Fruit fly (Drosophila melanogaster): ENCODE results near the gene CG32793.

CG32793 gene

DNA sequence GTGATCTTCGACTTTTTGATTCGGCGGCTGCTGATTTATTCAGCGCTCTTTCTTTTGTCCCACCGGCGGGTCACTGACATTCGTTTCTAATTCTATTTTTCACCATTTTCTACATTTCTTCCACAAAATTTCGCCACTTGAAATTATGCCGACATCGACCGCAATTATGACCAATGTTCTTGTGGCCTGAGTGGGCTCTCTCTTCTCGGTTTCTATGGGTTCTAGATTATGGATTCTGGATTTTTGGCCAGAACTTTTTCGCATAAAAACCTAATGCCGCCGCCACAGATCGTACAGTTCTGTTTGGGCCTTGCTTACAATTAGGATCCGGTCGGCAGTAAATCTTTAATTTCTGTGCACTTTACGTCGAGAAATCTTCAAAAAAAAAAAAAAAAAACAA, 7.1 kb downstream of the CG32793 start, which contains the start of gene CG3598:
Gene CG3598 (plus strand): TSS at position 301 of the 400 bp plus-strand sequence.
- TF ChIP-seq CG1620 (GFP tag; optimal IDR thresholded peaks at IDR 0.05) = no peak
- no peak for TF ChIP-seq toe (GFP tag; optimal IDR thresholded peaks at IDR 0.05)
- TF ChIP-seq Hr96 (GFP tag; optimal IDR thresholded peaks at IDR 0.05) = no peak
- no peak for TF ChIP-seq CG7101 (tag; optimal IDR thresholded peaks at IDR 0.05)
- no peak for TF ChIP-seq cic (GFP tag; optimal IDR thresholded peaks at IDR 0.05)
- TF ChIP-seq cnc (optimal IDR thresholded peaks at IDR 0.05) = no peak
- TF ChIP-seq kay (GFP tag; ENCODE audit: borderline replicate concordance) = no peak
- TF ChIP-seq CG33017 (tag; optimal IDR thresholded peaks at IDR 0.05) = no peak
- no peak for TF ChIP-seq CG12768 (GFP tag; optimal IDR thresholded peaks at IDR 0.05)
- TF ChIP-seq bab1 (GFP tag; optimal IDR thresholded peaks at IDR 0.05) = no peak
- TF ChIP-seq Crg-1 (GFP tag; optimal IDR thresholded peaks at IDR 0.05) = no peak
- TF ChIP-seq ovo (GFP tag; optimal IDR thresholded peaks at IDR 0.05) = no peak

DNA sequence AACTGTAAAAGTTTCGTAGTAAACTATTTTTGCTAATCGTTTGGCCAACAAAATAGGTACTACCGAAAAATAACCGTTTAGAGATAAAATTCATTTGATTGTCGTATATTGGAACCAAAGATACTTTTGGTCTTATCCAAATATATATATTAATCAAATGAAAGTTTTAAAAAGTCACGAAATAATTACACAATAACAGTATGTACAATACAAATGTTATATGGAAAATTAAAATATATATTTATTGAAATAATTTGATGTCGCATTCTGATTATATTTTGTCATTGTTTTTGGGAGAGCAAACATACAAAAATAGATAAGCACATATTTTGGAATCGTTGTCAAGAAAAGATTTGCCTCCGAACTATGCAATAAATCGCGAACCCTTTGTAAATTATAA, 9.0 kb downstream of the CG32793 start, which contains the start of gene CG14420:
Gene CG14420 (plus strand): TSS at position 301 of the 400 bp plus-strand sequence.
- TF ChIP-seq CG7045 (GFP tag; optimal IDR thresholded peaks at IDR 0.05) = no peak
- no peak for TF ChIP-seq CG7101 (tag; optimal IDR thresholded peaks at IDR 0.05)
- TF ChIP-seq Clk (GFP tag; optimal IDR thresholded peaks at IDR 0.05) = no peak
- TF ChIP-seq bab1 (GFP tag; optimal IDR thresholded peaks at IDR 0.05) = no peak
- TF ChIP-seq CG5204 (GFP tag; optimal IDR thresholded peaks at IDR 0.05) = no peak
- TF ChIP-seq CG11617 (GFP tag; optimal IDR thresholded peaks at IDR 0.05) = no peak
- no peak for TF ChIP-seq CG33017 (tag; optimal IDR thresholded peaks at IDR 0.05)
- TF ChIP-seq ovo (GFP tag; optimal IDR thresholded peaks at IDR 0.05) = no peak
- TF ChIP-seq CG12768 (GFP tag; optimal IDR thresholded peaks at IDR 0.05) = no peak
- no peak for TF ChIP-seq Hr96 (GFP tag; optimal IDR thresholded peaks at IDR 0.05)
- TF ChIP-seq Mnt (GFP tag; optimal IDR thresholded peaks at IDR 0.05) = no peak
- no peak for TF ChIP-seq kay (GFP tag; ENCODE audit: borderline replicate concordance)
- TF ChIP-seq cic (GFP tag; optimal IDR thresholded peaks at IDR 0.05) = no peak
- no peak for TF ChIP-seq cnc (optimal IDR thresholded peaks at IDR 0.05)
- no peak for TF ChIP-seq CG1620 (GFP tag; optimal IDR thresholded peaks at IDR 0.05)
- TF ChIP-seq toe (GFP tag; optimal IDR thresholded peaks at IDR 0.05) = no peak
- TF ChIP-seq tj (GFP tag; optimal IDR thresholded peaks at IDR 0.05) = no peak
- TF ChIP-seq CG14711 (tag; optimal IDR thresholded peaks at IDR 0.05) = no peak
- no peak for TF ChIP-seq Crg-1 (GFP tag; optimal IDR thresholded peaks at IDR 0.05)
- no peak for TF ChIP-seq pad (GFP tag; optimal IDR thresholded peaks at IDR 0.05)

DNA sequence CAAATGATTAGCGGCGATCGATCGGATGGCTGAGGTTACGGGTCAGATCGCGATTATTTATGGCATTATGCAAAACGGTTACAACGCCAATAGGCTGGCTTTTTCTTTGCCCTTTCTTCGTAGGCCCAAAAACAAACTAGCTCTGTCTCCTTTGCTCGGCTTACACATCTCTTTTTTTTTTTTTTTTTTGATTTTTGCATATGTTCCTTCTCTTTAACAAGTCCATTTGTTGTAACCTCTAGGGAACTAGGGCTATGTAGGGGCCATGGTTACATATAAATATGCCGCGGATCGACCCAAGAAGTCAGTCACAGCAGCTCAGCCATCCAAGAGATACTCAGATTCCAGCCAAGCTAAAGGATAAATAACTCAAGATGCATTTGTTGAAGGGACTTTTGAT, 11.5 kb downstream of the CG32793 start, which contains the start of gene CG14421:
Gene CG14421 (plus strand): TSS at position 301 of the 400 bp plus-strand sequence.
- TF ChIP-seq CG33017 (tag; optimal IDR thresholded peaks at IDR 0.05) = no peak
- TF ChIP-seq Mnt (GFP tag; optimal IDR thresholded peaks at IDR 0.05) = no peak
- no peak for TF ChIP-seq pad (GFP tag; optimal IDR thresholded peaks at IDR 0.05)
- TF ChIP-seq CG12768 (GFP tag; optimal IDR thresholded peaks at IDR 0.05) = no peak
- no peak for TF ChIP-seq cnc (optimal IDR thresholded peaks at IDR 0.05)
- no peak for TF ChIP-seq CG5204 (GFP tag; optimal IDR thresholded peaks at IDR 0.05)
- no peak for TF ChIP-seq cic (GFP tag; optimal IDR thresholded peaks at IDR 0.05)
- no peak for TF ChIP-seq CG1620 (GFP tag; optimal IDR thresholded peaks at IDR 0.05)
- no peak for TF ChIP-seq bab1 (GFP tag; optimal IDR thresholded peaks at IDR 0.05)
- no peak for TF ChIP-seq CG11617 (GFP tag; optimal IDR thresholded peaks at IDR 0.05)
- no peak for TF ChIP-seq tj (GFP tag; optimal IDR thresholded peaks at IDR 0.05)
- no peak for TF ChIP-seq CG7045 (GFP tag; optimal IDR thresholded peaks at IDR 0.05)
- no peak for TF ChIP-seq toe (GFP tag; optimal IDR thresholded peaks at IDR 0.05)
- no peak for TF ChIP-seq CG14711 (tag; optimal IDR thresholded peaks at IDR 0.05)
- TF ChIP-seq Hr96 (GFP tag; optimal IDR thresholded peaks at IDR 0.05) = no peak
- no peak for TF ChIP-seq kay (GFP tag; ENCODE audit: borderline replicate concordance)
- TF ChIP-seq CG7101 (tag; optimal IDR thresholded peaks at IDR 0.05) = no peak
- no peak for TF ChIP-seq ovo (GFP tag; optimal IDR thresholded peaks at IDR 0.05)
- TF ChIP-seq Crg-1 (GFP tag; optimal IDR thresholded peaks at IDR 0.05) = no peak

DNA sequence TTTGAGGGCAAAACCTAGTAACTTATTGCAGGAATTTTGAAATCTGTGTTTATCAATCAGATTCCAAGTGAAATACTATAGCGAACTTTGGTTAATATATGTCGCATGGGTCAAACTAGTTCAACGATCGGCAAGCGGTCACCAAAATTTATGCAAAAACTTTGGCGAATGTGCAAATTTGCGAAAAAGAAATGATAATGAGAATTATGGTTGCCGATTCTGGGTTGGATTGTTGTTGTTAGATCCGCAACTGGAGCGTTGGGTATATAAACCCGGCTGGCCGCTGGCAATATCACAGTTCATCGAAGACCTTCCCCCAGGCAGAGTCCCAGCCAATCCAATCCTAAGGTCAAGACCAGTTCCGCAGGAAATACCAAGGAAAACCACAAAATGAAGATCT, 13.5 kb downstream of the CG32793 start, which contains the start of gene CG14422:
Gene CG14422 (plus strand): TSS at position 301 of the 400 bp plus-strand sequence.
- TF ChIP-seq Mnt (GFP tag; optimal IDR thresholded peaks at IDR 0.05) = no peak
- no peak for TF ChIP-seq Clk (GFP tag; optimal IDR thresholded peaks at IDR 0.05)
- no peak for TF ChIP-seq CG7101 (tag; optimal IDR thresholded peaks at IDR 0.05)
- no peak for TF ChIP-seq Hr96 (GFP tag; optimal IDR thresholded peaks at IDR 0.05)
- TF ChIP-seq CG5204 (GFP tag; optimal IDR thresholded peaks at IDR 0.05) = no peak
- no peak for TF ChIP-seq CG14711 (tag; optimal IDR thresholded peaks at IDR 0.05)

DNA sequence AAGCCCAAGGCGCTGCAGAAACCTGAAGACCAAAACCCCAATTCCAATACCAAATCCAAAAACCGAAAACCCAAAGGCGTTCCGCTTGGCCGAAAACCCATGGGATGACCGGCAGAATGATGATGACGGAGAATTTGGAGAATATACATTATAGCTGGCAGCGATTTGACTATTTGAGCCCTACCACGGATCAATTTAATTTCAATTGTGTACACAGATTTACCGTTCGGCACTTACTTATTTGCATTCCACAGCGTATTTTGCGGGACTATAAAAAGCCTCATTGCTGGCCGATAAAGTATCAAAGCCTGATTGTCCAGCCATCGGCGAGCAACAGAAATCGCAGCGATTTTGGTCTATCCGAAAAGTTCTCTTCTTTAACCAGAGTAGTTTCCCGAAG, 15.5 kb downstream of the CG32793 start, which contains the start of gene CG14423:
Gene CG14423 (plus strand): TSS at position 301 of the 400 bp plus-strand sequence.
- TF ChIP-seq ovo (GFP tag; optimal IDR thresholded peaks at IDR 0.05) (no peak), Hr96 (GFP tag; optimal IDR thresholded peaks at IDR 0.05) (no peak), kay (GFP tag; ENCODE audit: borderline replicate concordance) (no peak), CG14711 (tag; optimal IDR thresholded peaks at IDR 0.05) (no peak), CG33017 (tag; optimal IDR thresholded peaks at IDR 0.05) (no peak), CG1620 (GFP tag; optimal IDR thresholded peaks at IDR 0.05) (no peak), cnc (optimal IDR thresholded peaks at IDR 0.05) (no peak)

DNA sequence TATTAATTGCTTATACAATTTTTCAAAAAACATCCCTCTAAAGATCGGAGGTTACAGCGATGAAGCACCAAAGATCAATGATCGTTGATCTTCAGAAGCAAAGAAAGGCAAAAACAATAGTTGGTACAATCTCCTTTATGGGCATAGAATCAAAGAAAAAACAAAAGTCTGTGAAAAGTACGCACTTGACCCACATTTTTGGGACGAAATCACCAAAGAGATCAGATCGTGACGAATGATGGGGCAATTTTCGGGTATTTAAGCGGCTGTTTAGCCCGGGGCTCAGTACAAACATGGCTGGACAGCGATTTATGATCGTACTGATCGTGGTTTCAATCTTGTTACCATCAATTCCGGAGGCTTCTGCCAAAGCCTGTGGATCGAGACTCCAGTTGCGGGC, 17.2 kb downstream of the CG32793 start, which contains the start of gene CG17959:
Gene CG17959 (plus strand): TSS at position 301 of the 400 bp plus-strand sequence.
- TF ChIP-seq Clk (GFP tag; optimal IDR thresholded peaks at IDR 0.05) (no peak), pad (GFP tag; optimal IDR thresholded peaks at IDR 0.05) (no peak), bab1 (GFP tag; optimal IDR thresholded peaks at IDR 0.05) (no peak), cnc (optimal IDR thresholded peaks at IDR 0.05) (no peak), CG5204 (GFP tag; optimal IDR thresholded peaks at IDR 0.05) (no peak), Hr96 (GFP tag; optimal IDR thresholded peaks at IDR 0.05) (no peak), CG33017 (tag; optimal IDR thresholded peaks at IDR 0.05) (no peak), CG1620 (GFP tag; optimal IDR thresholded peaks at IDR 0.05) (no peak), toe (GFP tag; optimal IDR thresholded peaks at IDR 0.05) (no peak), kay (GFP tag; ENCODE audit: borderline replicate concordance) (no peak), CG7045 (GFP tag; optimal IDR thresholded peaks at IDR 0.05) (no peak), CG14711 (tag; optimal IDR thresholded peaks at IDR 0.05) (no peak), ovo (GFP tag; optimal IDR thresholded peaks at IDR 0.05) (no peak), Crg-1 (GFP tag; optimal IDR thresholded peaks at IDR 0.05) (no peak)

Measured in whole organism, adult.